Worm (Caenorhabditis elegans): Measurements from ENCODE around the gene wbp-2.

The wbp-2 gene

ce11 chrII:9285171-9286025 lies 44.2 kb upstream of the wbp-2 start, which contains the start of gene mtrr-1 (continued):
- TF ChIP-seq peb-1 (tag; optimal IDR thresholded peaks at IDR 0.05) = no peak
- no peak for TF ChIP-seq unc-62 (GFP tag; optimal IDR thresholded peaks at IDR 0.05)
- TF ChIP-seq lin-13 (GFP tag; optimal IDR thresholded peaks at IDR 0.05) = peak; percentile 11
- peak; percentile 53 for TF ChIP-seq sma-9 (GFP tag; optimal IDR thresholded peaks at IDR 0.05)
- no peak for TF ChIP-seq sma-9 (tag; optimal IDR thresholded peaks at IDR 0.05)
- no peak for TF ChIP-seq nhr-237 (tag; optimal IDR thresholded peaks at IDR 0.05)
- no peak for TF ChIP-seq egl-27 (tag; optimal IDR thresholded peaks at IDR 0.05)
- TF ChIP-seq nhr-10 (tag; optimal IDR thresholded peaks at IDR 0.05) = no peak
- TF ChIP-seq lsy-2 (tag; optimal IDR thresholded peaks at IDR 0.05) = peak in 1 of 2 experiments; percentile 86
- no peak for TF ChIP-seq ZK546.5 (tag; optimal IDR thresholded peaks at IDR 0.05)
- TF ChIP-seq alr-1 (tag; optimal IDR thresholded peaks at IDR 0.05) = no peak
- peak; percentile 30 for TF ChIP-seq crh-2 (tag; optimal IDR thresholded peaks at IDR 0.05)
- peak; percentile 52 for TF ChIP-seq ztf-4 (tag; optimal IDR thresholded peaks at IDR 0.05)
- TF ChIP-seq nhr-12 (tag; optimal IDR thresholded peaks at IDR 0.05) = no peak
- no peak for TF ChIP-seq Y55F3AM.14 (GFP tag; optimal IDR thresholded peaks at IDR 0.05)
- TF ChIP-seq ceh-82 (tag; optimal IDR thresholded peaks at IDR 0.05) = no peak
- TF ChIP-seq skn-1 (tag; optimal IDR thresholded peaks at IDR 0.05) = no peak
- TF ChIP-seq nhr-6 (tag; optimal IDR thresholded peaks at IDR 0.05) = no peak
- peak; percentile 6 for TF ChIP-seq fos-1 (tag; optimal IDR thresholded peaks at IDR 0.05)
- TF ChIP-seq zag-1 (tag; optimal IDR thresholded peaks at IDR 0.05) = no peak
- no peak for TF ChIP-seq lin-11 (tag; optimal IDR thresholded peaks at IDR 0.05)
- TF ChIP-seq gmeb-1 (tag; optimal IDR thresholded peaks at IDR 0.05) = no peak
- no peak for TF ChIP-seq nhr-23 (tag; optimal IDR thresholded peaks at IDR 0.05)

DNA sequence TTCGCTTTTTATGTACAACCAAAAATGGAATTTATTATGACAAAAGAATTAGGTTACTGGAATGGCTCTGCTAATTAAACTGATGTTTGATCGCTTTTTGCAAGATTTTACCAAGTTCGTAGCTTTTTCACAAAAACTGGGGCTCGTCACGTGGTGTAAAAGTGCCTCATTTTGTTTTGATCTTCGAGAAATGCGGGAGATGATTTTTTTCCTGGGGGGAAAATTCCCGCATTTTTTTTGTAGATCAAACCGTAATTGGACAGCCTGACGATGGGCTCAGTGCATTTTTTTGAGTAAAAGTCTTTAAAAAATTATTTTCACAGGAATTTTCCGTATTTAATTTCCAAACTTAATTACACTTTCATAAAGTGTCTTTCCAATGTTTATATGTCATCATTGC lies 40.4 kb upstream of the wbp-2 start:
- TF ChIP-seq nhr-11 (tag; optimal IDR thresholded peaks at IDR 0.05) (no peak), ZK546.5 (tag; optimal IDR thresholded peaks at IDR 0.05) (no peak), fos-1 (tag; optimal IDR thresholded peaks at IDR 0.05) (no peak), C34F6.9 (tag; optimal IDR thresholded peaks at IDR 0.05) (no peak), blmp-1 (tag; optimal IDR thresholded peaks at IDR 0.05; ENCODE audit: insufficient read depth) (no peak), lin-11 (tag; optimal IDR thresholded peaks at IDR 0.05) (no peak), R02D3.7 (tag; optimal IDR thresholded peaks at IDR 0.05) (no peak), nhr-23 (tag; optimal IDR thresholded peaks at IDR 0.05) (no peak), ztf-11 (tag; optimal IDR thresholded peaks at IDR 0.05) (no peak)

DNA sequence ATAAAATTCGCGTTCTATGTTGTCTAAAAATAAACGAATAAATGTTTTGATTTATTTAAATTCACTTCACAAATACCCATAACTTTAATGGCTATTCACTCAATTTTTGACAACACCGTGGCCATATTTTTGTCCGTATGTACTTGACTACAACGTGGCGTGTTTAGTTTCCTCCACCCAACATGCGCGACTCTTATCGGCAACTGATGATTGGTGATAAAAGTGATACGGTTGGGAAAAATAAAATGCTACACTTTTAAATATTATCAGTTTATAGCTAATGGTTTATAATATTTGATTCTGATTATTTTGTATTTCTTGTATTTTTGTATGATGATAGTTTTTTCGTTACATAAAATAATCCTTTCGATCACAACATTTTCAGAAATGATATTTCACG lies 37.9 kb upstream of the wbp-2 start, which contains the start of gene acs-7:
Gene acs-7 (plus strand): TSS at position 386 of the 400 bp plus-strand sequence.
- TF ChIP-seq elt-1 (tag; optimal IDR thresholded peaks at IDR 0.05) (no peak), skn-1 (tag; optimal IDR thresholded peaks at IDR 0.05) (peak; percentile 39), ZK546.5 (tag; optimal IDR thresholded peaks at IDR 0.05) (no peak), F13H6.1 (tag; optimal IDR thresholded peaks at IDR 0.05) (peak; percentile 31), ztf-11 (tag; optimal IDR thresholded peaks at IDR 0.05) (no peak), fos-1 (tag; optimal IDR thresholded peaks at IDR 0.05) (peak; percentile 97), unc-39 (tag; optimal IDR thresholded peaks at IDR 0.05) (no peak), mdl-1 (tag; optimal IDR thresholded peaks at IDR 0.05) (no peak), gmeb-1 (tag; optimal IDR thresholded peaks at IDR 0.05) (peak; percentile 50), nhr-23 (tag; optimal IDR thresholded peaks at IDR 0.05) (no peak), sma-9 (GFP tag; optimal IDR thresholded peaks at IDR 0.05) (peak; percentile 52), sma-9 (tag; optimal IDR thresholded peaks at IDR 0.05) (no peak), crh-2 (tag; optimal IDR thresholded peaks at IDR 0.05) (peak; percentile 91), zag-1 (tag; optimal IDR thresholded peaks at IDR 0.05) (no peak), nhr-21 (tag; optimal IDR thresholded peaks at IDR 0.05) (no peak), ztf-1 (GFP tag; conservative IDR thresholded peaks at IDR 0.05) (no peak), nhr-25 (tag; optimal IDR thresholded peaks at IDR 0.05) (no peak)

ce11 chrII:9295678-9296077 lies 33.9 kb upstream of the wbp-2 start, which contains the start of gene C01G6.9:
TSS of gene C01G6.9 (minus strand) at chrII:9295818.
- TF ChIP-seq nhr-237 (tag; optimal IDR thresholded peaks at IDR 0.05) (no peak), Y55F3AM.14 (GFP tag; optimal IDR thresholded peaks at IDR 0.05) (no peak), egl-27 (tag; optimal IDR thresholded peaks at IDR 0.05) (no peak), nhr-21 (tag; optimal IDR thresholded peaks at IDR 0.05) (no peak), ceh-82 (tag; optimal IDR thresholded peaks at IDR 0.05) (no peak), ceh-16 (tag; optimal IDR thresholded peaks at IDR 0.05) (no peak)

Data from whole organism, L2 larva.